Worm (Caenorhabditis elegans): ENCODE results near the gene math-25.

DNA sequence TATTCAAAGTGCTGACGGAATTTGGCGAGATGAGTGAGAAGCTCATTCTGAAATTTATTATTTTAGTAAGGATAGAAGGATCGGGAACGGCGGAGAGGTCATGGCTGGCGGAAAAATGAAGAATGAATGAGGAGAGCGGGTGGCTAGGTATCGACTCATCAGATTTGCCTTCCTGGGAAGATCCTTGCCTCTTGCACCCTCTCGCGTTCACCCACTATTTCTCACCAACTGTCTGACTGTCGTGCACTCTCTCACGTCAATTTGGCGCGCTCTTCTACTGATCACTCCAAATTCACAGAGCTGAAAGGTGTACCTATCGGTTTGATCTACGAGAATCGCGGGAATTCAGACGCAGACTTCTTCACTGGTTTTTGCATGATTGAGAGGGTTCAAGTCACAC is 47.8 kb upstream of the math-25 start, which contains the start of gene fbxb-97:
- TF ChIP-seq mep-1 (tag; optimal IDR thresholded peaks at IDR 0.05) = no peak
- no peak for TF ChIP-seq blmp-1 (tag; optimal IDR thresholded peaks at IDR 0.05)
- no peak for TF ChIP-seq nhr-11 (tag; optimal IDR thresholded peaks at IDR 0.05)
- TF ChIP-seq pag-3 (tag; optimal IDR thresholded peaks at IDR 0.05; ENCODE audit: borderline replicate concordance, insufficient read depth) = no peak
- no peak for TF ChIP-seq mdl-1 (tag; optimal IDR thresholded peaks at IDR 0.05)
- no peak for TF ChIP-seq snpc-4 (tag; optimal IDR thresholded peaks at IDR 0.05)
- TF ChIP-seq nhr-77 (tag; optimal IDR thresholded peaks at IDR 0.05) = no peak
- no peak for TF ChIP-seq sox-4 (tag; optimal IDR thresholded peaks at IDR 0.05)
- no peak for TF ChIP-seq elt-2 (tag; optimal IDR thresholded peaks at IDR 0.05)
- no peak for TF ChIP-seq Y116A8C.19 (tag; optimal IDR thresholded peaks at IDR 0.05; ENCODE audit: borderline replicate concordance)
- no peak for TF ChIP-seq elt-3 (tag; optimal IDR thresholded peaks at IDR 0.05)

Data from whole organism, L1 larva.